Fruit fly (Drosophila melanogaster) whole organism, embryonic: Measurements from ENCODE around the gene CG3198.

Source experiments
- Abd-B ChIP-seq: fragments of 200-800 bp; sonication (Bioruptor generic); optimal IDR thresholded peaks from 2 replicates; lab custom pipeline; 2018; ENCODE audit warnings: missing biosample characterization, mild to moderate bottlenecking, missing genetic modification characterization, moderate library complexity
- Aef1 ChIP-seq: fragments of 200-800 bp; sonication (Bioruptor generic); IDR thresholded peaks from 3 replicates; pipeline ENCODE4 v1.3.6; 2022; ENCODE audit warnings: missing biosample characterization, missing genetic modification characterization
- BEAF-32 ChIP-seq: fragments of 200-800 bp; sonication (Bioruptor generic); optimal IDR thresholded peaks from 3 replicates; lab custom pipeline; 2017; ENCODE audit warnings: missing biosample characterization, missing genetic modification characterization, mild to moderate bottlenecking, moderate library complexity, missing genetic modification reagents
- CG10267 ChIP-seq: fragments of 200-800 bp; sonication (Bioruptor generic); optimal IDR thresholded peaks from 2 replicates; lab custom pipeline; 2018; ENCODE audit warnings: missing biosample characterization, mild to moderate bottlenecking, missing genetic modification characterization, moderate library complexity
- CG10366 ChIP-seq: fragments of 200-800 bp; sonication (Bioruptor generic); IDR thresholded peaks from 2 replicates; pipeline ENCODE4 v1.3.6; 2022; ENCODE audit warnings: missing biosample characterization, missing genetic modification characterization
- CG11456 ChIP-seq: fragments of 200-800 bp; sonication (Bioruptor generic); IDR thresholded peaks from 3 replicates; pipeline ENCODE4 v1.3.6; 2022; ENCODE audit warnings: missing biosample characterization, missing genetic modification characterization
- CG12219 ChIP-seq: fragments of 200-800 bp; sonication (Bioruptor generic); optimal IDR thresholded peaks from 3 replicates; lab custom pipeline; 2018; ENCODE audit warnings: missing biosample characterization, mild to moderate bottlenecking, missing genetic modification characterization
- CG15514 ChIP-seq: fragments of 200-800 bp; sonication (Bioruptor generic); optimal IDR thresholded peaks from 3 replicates; lab custom pipeline; 2017; ENCODE audit warnings: missing biosample characterization, missing genetic modification characterization, mild to moderate bottlenecking, moderate library complexity, missing genetic modification reagents
- CG1832 ChIP-seq: fragments of 200-800 bp; sonication (Bioruptor generic); optimal IDR thresholded peaks from 2 replicates; lab custom pipeline; 2017; ENCODE audit warnings: missing biosample characterization, mild to moderate bottlenecking, missing genetic modification characterization, inconsistent platforms
- CG31224 ChIP-seq: fragments of 200-800 bp; sonication (Bioruptor generic); IDR thresholded peaks from 2 replicates; pipeline ENCODE4 v1.3.6; 2022; ENCODE audit warnings: missing biosample characterization, missing genetic modification characterization
- CG43689 ChIP-seq: fragments of 200-800 bp; sonication (Bioruptor generic); IDR thresholded peaks from 2 replicates; pipeline ENCODE4 v1.3.6; 2022; ENCODE audit warnings: missing biosample characterization, missing genetic modification characterization
- CG4404 ChIP-seq: fragments of 200-800 bp; sonication (Bioruptor generic); IDR thresholded peaks from 2 replicates; pipeline ENCODE4 v1.3.6; 2022; ENCODE audit warnings: missing biosample characterization, missing genetic modification characterization
- CG4617 ChIP-seq: fragments of 200-800 bp; sonication (Bioruptor generic); optimal IDR thresholded peaks from 3 replicates; lab custom pipeline; 2016; ENCODE audit warnings: missing biosample characterization, missing genetic modification characterization, borderline replicate concordance
- CG4854 ChIP-seq: fragments of 200-800 bp; sonication (Bioruptor generic); optimal IDR thresholded peaks from 2 replicates; lab custom pipeline; 2016; ENCODE audit warnings: missing biosample characterization, missing genetic modification characterization, inconsistent platforms
- CG5953 ChIP-seq: fragments of 200-800 bp; sonication (Bioruptor generic); IDR thresholded peaks from 2 replicates; pipeline ENCODE4 v1.3.6; 2022; ENCODE audit warnings: missing biosample characterization, missing genetic modification characterization
- CG7556 ChIP-seq: fragments of 200-800 bp; sonication (Bioruptor generic); optimal IDR thresholded peaks from 2 replicates; lab custom pipeline; 2017; ENCODE audit warnings: missing biosample characterization, mild to moderate bottlenecking, missing genetic modification characterization
- CG8089 ChIP-seq: fragments of 200-800 bp; sonication (Bioruptor generic); optimal IDR thresholded peaks from 3 replicates; lab custom pipeline; 2016; ENCODE audit warnings: missing biosample characterization, missing genetic modification characterization
- CG8944 ChIP-seq: fragments of 200-800 bp; sonication (Bioruptor generic); optimal IDR thresholded peaks from 3 replicates; lab custom pipeline; 2016; ENCODE audit warnings: missing biosample characterization, missing genetic modification characterization
- D ChIP-seq, 2 experiments: fragments of 200-800 bp in 1 of 2; fragments of >200 bp in 1 of 2; sonication (Bioruptor generic) in 1 of 2; optimal IDR thresholded peaks; 2 replicates in 1 of 2; 3 replicates in 1 of 2; lab custom pipeline; 2017; ENCODE audit warnings: mild to moderate bottlenecking in 1 of 2, missing biosample characterization in 1 of 2, missing genetic modification characterization in 1 of 2, missing genetic modification reagents in 1 of 2
- D19A ChIP-seq: fragments of 200-800 bp; optimal IDR thresholded peaks from 3 replicates; lab custom pipeline; 2019; ENCODE audit warnings: missing biosample characterization, mild to moderate bottlenecking, missing genetic modification characterization, moderate library complexity
- D19B ChIP-seq: fragments of 200-800 bp; sonication (Bioruptor generic); optimal IDR thresholded peaks from 2 replicates; lab custom pipeline; 2017; ENCODE audit warnings: missing biosample characterization, mild to moderate bottlenecking, missing genetic modification characterization
- Dfd ChIP-seq, 2 experiments: fragments of >200 bp; optimal IDR thresholded peaks; 2 replicates each; lab custom pipeline; 2017; ENCODE audit warnings: missing biosample characterization in 2 of 2, missing genetic modification characterization in 2 of 2
- Drgx ChIP-seq: fragments of 200-800 bp; sonication (Bioruptor generic); IDR thresholded peaks from 2 replicates; pipeline ENCODE4 v1.3.6; 2022; ENCODE audit warnings: missing biosample characterization, missing genetic modification characterization
- Fer2 ChIP-seq: fragments of 200-800 bp; sonication (Bioruptor generic); optimal IDR thresholded peaks from 2 replicates; lab custom pipeline; 2018; ENCODE audit warnings: missing biosample characterization, mild to moderate bottlenecking, missing genetic modification characterization, moderate library complexity
- HLH4C ChIP-seq: fragments of 200-800 bp; sonication (Bioruptor generic); IDR thresholded peaks from 3 replicates; pipeline ENCODE4 v1.3.6; 2022; ENCODE audit warnings: missing biosample characterization, missing genetic modification characterization; ENCODE audit not compliant: partially characterized antibody
- Hand ChIP-seq: fragments of 200-800 bp; sonication (Bioruptor generic); optimal IDR thresholded peaks from 2 replicates; lab custom pipeline; 2017; ENCODE audit warnings: mild to moderate bottlenecking, missing biosample characterization, missing genetic modification reagents, missing genetic modification characterization
- Hr39 ChIP-seq: fragments of >200 bp; optimal IDR thresholded peaks from 2 replicates; lab custom pipeline; 2017
- Myb ChIP-seq: fragments of 200-800 bp; sonication (Bioruptor generic); optimal IDR thresholded peaks from 2 replicates; lab custom pipeline; 2016; ENCODE audit warnings: missing biosample characterization, missing genetic modification characterization
- NC2β ChIP-seq: fragments of 200-800 bp; sonication (Bioruptor generic); optimal IDR thresholded peaks from 2 replicates; lab custom pipeline; 2016; ENCODE audit warnings: missing biosample characterization, missing genetic modification characterization
- Nf-YA ChIP-seq: fragments of 200-800 bp; sonication (Bioruptor generic); IDR thresholded peaks from 2 replicates; pipeline ENCODE4 v1.3.6; 2022; ENCODE audit warnings: missing biosample characterization, missing genetic modification characterization
- PHDP ChIP-seq: fragments of 200-800 bp; sonication (Bioruptor generic); optimal IDR thresholded peaks from 3 replicates; lab custom pipeline; 2018; ENCODE audit warnings: missing biosample characterization, mild to moderate bottlenecking, missing genetic modification characterization, moderate library complexity
- Ptx1 ChIP-seq: fragments of 200-800 bp; sonication (Bioruptor generic); IDR thresholded peaks from 2 replicates; pipeline ENCODE4 v1.3.6; 2022; ENCODE audit warnings: missing biosample characterization, missing genetic modification characterization
- Spps ChIP-seq: fragments of 200-800 bp; sonication (Bioruptor generic); optimal IDR thresholded peaks from 2 replicates; lab custom pipeline; 2018; ENCODE audit warnings: missing biosample characterization, mild to moderate bottlenecking, missing genetic modification characterization
- aop ChIP-seq: fragments of 200-800 bp; sonication (Bioruptor generic); IDR thresholded peaks from 2 replicates; pipeline ENCODE4 v1.3.6; 2022; ENCODE audit warnings: missing biosample characterization, missing genetic modification characterization
- caup ChIP-seq: fragments of 200-800 bp; sonication (Bioruptor generic); optimal IDR thresholded peaks from 3 replicates; lab custom pipeline; 2017; ENCODE audit warnings: missing biosample characterization, mild to moderate bottlenecking, missing genetic modification characterization, moderate library complexity; ENCODE audit not compliant: severe bottlenecking
- dan ChIP-seq: fragments of 200-800 bp; sonication (Bioruptor generic); IDR thresholded peaks from 2 replicates; pipeline ENCODE4 v1.3.6; 2022; ENCODE audit warnings: missing biosample characterization, missing genetic modification characterization
- eve ChIP-seq, 2 experiments: fragments of >200 bp; optimal IDR thresholded peaks; 2 replicates each; lab custom pipeline; 2017; ENCODE audit warnings: missing biosample characterization in 2 of 2, missing genetic modification characterization in 2 of 2
- exex ChIP-seq: fragments of 200-800 bp; sonication (Bioruptor generic); optimal IDR thresholded peaks from 4 replicates; lab custom pipeline; 2018; ENCODE audit warnings: missing biosample characterization, mild to moderate bottlenecking, missing genetic modification characterization, moderate library complexity
- gcm2 ChIP-seq: fragments of 200-800 bp; sonication (Bioruptor generic); optimal IDR thresholded peaks from 2 replicates; lab custom pipeline; 2016; ENCODE audit warnings: missing biosample characterization, missing genetic modification characterization
- grn ChIP-seq: fragments of 200-800 bp; sonication (Bioruptor generic); optimal IDR thresholded peaks from 3 replicates; lab custom pipeline; 2017; ENCODE audit warnings: missing biosample characterization, missing genetic modification characterization
- jigr1 ChIP-seq: fragments of 200-800 bp; sonication (Bioruptor generic); IDR thresholded peaks from 3 replicates; pipeline ENCODE4 v1.3.6; 2022; ENCODE audit warnings: missing biosample characterization, missing genetic modification characterization
- knrl ChIP-seq: fragments of 200-800 bp; sonication (Bioruptor generic); IDR thresholded peaks from 3 replicates; pipeline ENCODE4 v1.3.6; 2022; ENCODE audit warnings: missing biosample characterization, missing genetic modification characterization; ENCODE audit not compliant: partially characterized antibody
- nerfin-2 ChIP-seq: fragments of 200-800 bp; sonication (Bioruptor generic); IDR thresholded peaks from 2 replicates; pipeline ENCODE4 v1.3.6; 2022; ENCODE audit warnings: missing biosample characterization, missing genetic modification characterization; ENCODE audit not compliant: partially characterized antibody
- org-1 ChIP-seq: fragments of 200-800 bp; sonication (Bioruptor generic); optimal IDR thresholded peaks from 2 replicates; lab custom pipeline; 2017; ENCODE audit warnings: missing biosample characterization, missing genetic modification characterization
- psq ChIP-seq: fragments of 200-800 bp; sonication (Bioruptor generic); optimal IDR thresholded peaks from 2 replicates; lab custom pipeline; 2017; ENCODE audit warnings: missing biosample characterization, missing genetic modification characterization
- repo ChIP-seq: fragments of 200-800 bp; sonication (Bioruptor generic); optimal IDR thresholded peaks from 2 replicates; lab custom pipeline; 2016; ENCODE audit warnings: missing biosample characterization, missing genetic modification characterization
- sc ChIP-seq, 3 experiments: fragments of >200 bp in 2 of 3; fragments of 200-800 bp in 1 of 3; sonication (Bioruptor generic) in 1 of 3; optimal IDR thresholded peaks; 2 replicates in 2 of 3; 3 replicates in 1 of 3; lab custom pipeline; 2017; ENCODE audit warnings: mild to moderate bottlenecking in 1 of 3, missing biosample characterization in 1 of 3, missing genetic modification characterization in 1 of 3, missing genetic modification reagents in 1 of 3
- so ChIP-seq: fragments of 200-800 bp; sonication (Bioruptor generic); IDR thresholded peaks from 3 replicates; pipeline ENCODE4 v1.3.6; 2022; ENCODE audit warnings: missing biosample characterization, missing genetic modification characterization
- tap ChIP-seq: fragments of 200-800 bp; optimal IDR thresholded peaks from 3 replicates; lab custom pipeline; 2019; ENCODE audit warnings: missing biosample characterization, mild to moderate bottlenecking, missing genetic modification characterization, moderate library complexity

Gene CG3198

dm6 chrX:6683635-6684499 is 10.1 kb upstream of the CG3198 start, which contains the start of gene Pink1 (continued):
- TF ChIP-seq Nf-YA (no peak), CG4617 (GFP tag; lab: Kevin White, UChicago) (peak; percentile 75), Fer2 (tag; lab: Kevin White, UChicago) (no peak), CG15514 (GFP tag; lab: Kevin White, UChicago) (peak; percentile 36), CG43689 (no peak), CG4404 (GFP tag; lab: Robert Waterston, UW) (no peak), so (no peak), Dfd (GFP tag; optimal IDR thresholded peaks at IDR 0.05; lab: Kevin White, UChicago) (no peak), caup (no peak), CG7556 (GFP tag; lab: Kevin White, UChicago) (no peak), D19B (no peak), CG8944 (GFP tag; lab: Kevin White, UChicago) (no peak), Drgx (GFP tag; lab: Robert Waterston, UW) (no peak), grn (no peak), repo (GFP tag; lab: Kevin White, UChicago) (no peak), CG8089 (GFP tag; lab: Kevin White, UChicago) (no peak), NC2β (GFP tag; lab: Kevin White, UChicago) (no peak), exex (no peak), knrl (GFP tag; lab: Robert Waterston, UW) (peak; percentile 57), nerfin-2 (GFP tag; lab: Robert Waterston, UW) (peak; percentile 56), PHDP (tag; lab: Kevin White, UChicago) (no peak), jigr1 (GFP tag; lab: Robert Waterston, UW) (no peak), Hr39 (no peak), CG11456 (no peak), tap (no peak), eve (GFP tag; optimal IDR thresholded peaks at IDR 0.05; lab: Kevin White, UChicago) (no peak), CG31224 (GFP tag; lab: Robert Waterston, UW) (no peak), Hand (GFP tag; lab: Kevin White, UChicago) (no peak), CG4854 (no peak), org-1 (no peak), CG1832 (GFP tag; lab: Kevin White, UChicago) (no peak), BEAF-32 (peak; percentile 72), D19A (tag; lab: Kevin White, UChicago) (no peak), psq (no peak), dan (no peak), sc (optimal IDR thresholded peaks at IDR 0.05; lab: Kevin White, UChicago) (no peak), sc (GFP tag; optimal IDR thresholded peaks at IDR 0.05; lab: Kevin White, UChicago) (no peak), CG10267 (no peak), Aef1 (GFP tag; lab: Robert Waterston, UW) (no peak), CG5953 (GFP tag; lab: Robert Waterston, UW) (no peak), HLH4C (no peak; the same call in 2 of the 3 replicates), Myb (peak; percentile 98), D (optimal IDR thresholded peaks at IDR 0.05; lab: Kevin White, UChicago) (no peak), D (GFP tag; optimal IDR thresholded peaks at IDR 0.05; lab: Kevin White, UChicago) (no peak), gcm2 (GFP tag; lab: Kevin White, UChicago) (no peak), Abd-B (GFP tag; lab: Kevin White, UChicago) (peak; percentile 2), CG12219 (GFP tag; lab: Kevin White, UChicago) (no peak), Spps (tag; lab: Kevin White, UChicago) (no peak), CG10366 (GFP tag; lab: Robert Waterston, UW) (no peak), Ptx1 (GFP tag; lab: Robert Waterston, UW) (no peak), aop (GFP tag; lab: Robert Waterston, UW) (no peak)
